Worm (Caenorhabditis elegans) whole organism, L3 larva: Measurements from ENCODE around the gene F35D2.2.
A peak's percentile ranks its signal among the peaks of the same experiment; 100 is the strongest.

Experiments used
- R02D3.7 ChIP-seq: fragments of 150-350 bp; optimal IDR thresholded peaks from 2 replicates; lab custom pipeline; 2014; ENCODE audit warnings: missing biosample characterization, missing genetic modification characterization
- ZK546.5 ChIP-seq: sonication (generic microtip); optimal IDR thresholded peaks from 2 replicates; lab custom pipeline; 2017; ENCODE audit warnings: missing biosample characterization, missing genetic modification characterization
- aly-2 ChIP-seq: fragments of 150-350 bp; optimal IDR thresholded peaks from 2 replicates; lab custom pipeline; 2014; ENCODE audit warnings: missing biosample characterization, missing genetic modification characterization
- ceh-16 ChIP-seq: sonication (generic microtip); optimal IDR thresholded peaks from 2 replicates; lab custom pipeline; 2017; ENCODE audit warnings: missing biosample characterization, missing genetic modification characterization
- ceh-28 ChIP-seq: fragments of 150-350 bp; optimal IDR thresholded peaks from 2 replicates; lab custom pipeline; 2014; ENCODE audit warnings: missing biosample characterization, missing genetic modification reagents, missing genetic modification characterization
- ceh-82 ChIP-seq: fragments of 150-350 bp; optimal IDR thresholded peaks from 2 replicates; lab custom pipeline; 2014; ENCODE audit warnings: missing biosample characterization, missing genetic modification characterization
- ceh-9 ChIP-seq: sonication (generic microtip); optimal IDR thresholded peaks from 2 replicates; lab custom pipeline; 2018; ENCODE audit warnings: missing biosample characterization, missing genetic modification characterization
- daf-12 ChIP-seq: fragments of 150-350 bp; optimal IDR thresholded peaks from 2 replicates; lab custom pipeline; 2014; ENCODE audit warnings: missing biosample characterization, missing genetic modification reagents, missing genetic modification characterization
- egl-27 ChIP-seq: sonication (generic microtip); optimal IDR thresholded peaks from 4 replicates; lab custom pipeline; 2017; ENCODE audit warnings: missing biosample characterization, missing genetic modification reagents, missing genetic modification characterization
- egl-5 ChIP-seq: fragments of 150-350 bp; optimal IDR thresholded peaks from 2 replicates; lab custom pipeline; 2017; ENCODE audit warnings: missing biosample characterization, missing genetic modification reagents, missing genetic modification characterization, inconsistent platforms
- elt-1 ChIP-seq: fragments of 150-350 bp; optimal IDR thresholded peaks from 2 replicates; lab custom pipeline; 2014; ENCODE audit warnings: missing biosample characterization, missing genetic modification characterization
- elt-2 ChIP-seq: sonication (generic microtip); optimal IDR thresholded peaks from 2 replicates; lab custom pipeline; 2016; ENCODE audit warnings: missing genetic modification reagents, mild to moderate bottlenecking, missing genetic modification characterization, missing compliant biosample characterization
- elt-3 ChIP-seq, 3 experiments: fragments of 150-350 bp in 1 of 3; sonication (generic microtip) in 2 of 3; optimal IDR thresholded peaks; 2 replicates in 2 of 3; 4 replicates in 1 of 3; lab custom pipeline; 2014 to 2017; ENCODE audit warnings: missing biosample characterization in 3 of 3, missing genetic modification characterization in 3 of 3
- eor-1 ChIP-seq, 2 experiments: fragments of 150-350 bp; optimal IDR thresholded peaks; 2 replicates each; lab custom pipeline; 2014 to 2018; ENCODE audit warnings: missing biosample characterization in 2 of 2, missing genetic modification characterization in 2 of 2
- fkh-10 ChIP-seq: sonication (generic microtip); optimal IDR thresholded peaks from 2 replicates; lab custom pipeline; 2017; ENCODE audit warnings: missing biosample characterization, missing genetic modification reagents, missing genetic modification characterization
- fkh-2 ChIP-seq: fragments of 150-350 bp; optimal IDR thresholded peaks from 2 replicates; lab custom pipeline; 2014; ENCODE audit warnings: missing biosample characterization, missing genetic modification reagents, missing genetic modification characterization
- fos-1 ChIP-seq: fragments of 150-350 bp; optimal IDR thresholded peaks from 2 replicates; lab custom pipeline; 2014; ENCODE audit warnings: missing biosample characterization, missing genetic modification characterization
- hmg-11 ChIP-seq: sonication (generic microtip); optimal IDR thresholded peaks from 2 replicates; lab custom pipeline; 2016; ENCODE audit warnings: missing genetic modification characterization, missing compliant biosample characterization
- jun-1 ChIP-seq: fragments of 150-350 bp; optimal IDR thresholded peaks from 2 replicates; lab custom pipeline; 2014; ENCODE audit warnings: missing biosample characterization, missing genetic modification reagents, missing genetic modification characterization
- lin-15B ChIP-seq: fragments of 150-350 bp; optimal IDR thresholded peaks from 2 replicates; lab custom pipeline; 2014; ENCODE audit warnings: missing biosample characterization, missing genetic modification characterization
- lin-39 ChIP-seq: fragments of 150-350 bp; optimal IDR thresholded peaks from 2 replicates; lab custom pipeline; 2018; ENCODE audit warnings: missing biosample characterization, missing genetic modification reagents, missing genetic modification characterization
- lsy-12 ChIP-seq: sonication (generic microtip); optimal IDR thresholded peaks from 2 replicates; lab custom pipeline; 2016; ENCODE audit warnings: mild to moderate bottlenecking, missing genetic modification characterization, missing compliant biosample characterization
- mml-1 ChIP-seq: fragments of 150-350 bp; sonication (generic microtip); optimal IDR thresholded peaks from 3 replicates; lab custom pipeline; 2014; ENCODE audit warnings: missing biosample characterization, missing genetic modification characterization
- nfya-1 ChIP-seq: sonication (generic microtip); optimal IDR thresholded peaks from 2 replicates; lab custom pipeline; 2017; ENCODE audit warnings: missing genetic modification characterization, mild to moderate bottlenecking, missing compliant biosample characterization, antibody characterized with exemption, moderate library complexity; ENCODE audit not compliant: insufficient read depth
- nhr-11 ChIP-seq: fragments of 150-350 bp; optimal IDR thresholded peaks from 2 replicates; lab custom pipeline; 2014; ENCODE audit warnings: missing biosample characterization, missing genetic modification characterization
- nhr-12 ChIP-seq: fragments of 150-350 bp; optimal IDR thresholded peaks from 2 replicates; lab custom pipeline; 2014; ENCODE audit warnings: missing biosample characterization, missing genetic modification characterization
- nhr-23 ChIP-seq: fragments of 150-350 bp; optimal IDR thresholded peaks from 2 replicates; lab custom pipeline; 2014; ENCODE audit warnings: missing biosample characterization, missing genetic modification reagents, missing genetic modification characterization
- nhr-237 ChIP-seq: fragments of 150-350 bp; optimal IDR thresholded peaks from 2 replicates; lab custom pipeline; 2014; ENCODE audit warnings: missing biosample characterization, missing genetic modification characterization
- nhr-25 ChIP-seq: sonication (generic microtip); optimal IDR thresholded peaks from 2 replicates; lab custom pipeline; 2017; ENCODE audit warnings: missing biosample characterization, missing genetic modification characterization
- nhr-28 ChIP-seq: fragments of 150-350 bp; optimal IDR thresholded peaks from 2 replicates; lab custom pipeline; 2014; ENCODE audit warnings: missing biosample characterization, missing genetic modification characterization
- nhr-43 ChIP-seq: sonication (generic microtip); optimal IDR thresholded peaks from 2 replicates; lab custom pipeline; 2016; ENCODE audit warnings: mild to moderate bottlenecking, missing genetic modification characterization, missing compliant biosample characterization; ENCODE audit not compliant: poor library complexity, severe bottlenecking
- nhr-67 ChIP-seq: fragments of 150-350 bp; optimal IDR thresholded peaks from 2 replicates; lab custom pipeline; 2014; ENCODE audit warnings: missing biosample characterization, missing genetic modification characterization
- nhr-76 ChIP-seq: fragments of 150-350 bp; sonication (generic microtip); optimal IDR thresholded peaks from 5 replicates; lab custom pipeline; 2014; ENCODE audit warnings: missing biosample characterization, missing genetic modification characterization
- nhr-77 ChIP-seq: fragments of 150-350 bp; optimal IDR thresholded peaks from 2 replicates; lab custom pipeline; 2014; ENCODE audit warnings: missing biosample characterization, missing genetic modification characterization
- pha-4 ChIP-seq: fragments of 150-350 bp; optimal IDR thresholded peaks from 2 replicates; lab custom pipeline; 2014; ENCODE audit warnings: missing biosample characterization, missing genetic modification reagents, missing genetic modification characterization
- pqm-1 ChIP-seq: fragments of 150-350 bp; optimal IDR thresholded peaks from 2 replicates; lab custom pipeline; 2017; ENCODE audit warnings: missing biosample characterization, missing genetic modification characterization, inconsistent platforms
- sea-2 ChIP-seq: fragments of 150-350 bp; sonication (generic microtip); optimal IDR thresholded peaks from 4 replicates; lab custom pipeline; 2014; ENCODE audit warnings: missing biosample characterization, missing genetic modification reagents, missing genetic modification characterization
- skn-1 ChIP-seq: fragments of 150-350 bp; optimal IDR thresholded peaks from 2 replicates; lab custom pipeline; 2014; ENCODE audit warnings: missing biosample characterization, missing genetic modification characterization
- tbx-2 ChIP-seq: sonication (generic microtip); optimal IDR thresholded peaks from 2 replicates; lab custom pipeline; 2016; ENCODE audit warnings: mild to moderate bottlenecking, missing genetic modification characterization, missing compliant biosample characterization
- unc-39 ChIP-seq: sonication (generic microtip); optimal IDR thresholded peaks from 4 replicates; lab custom pipeline; 2017; ENCODE audit warnings: missing biosample characterization, missing genetic modification characterization
- unc-62 ChIP-seq: fragments of 150-350 bp; sonication (generic microtip); optimal IDR thresholded peaks from 4 replicates; lab custom pipeline; 2014; ENCODE audit warnings: missing biosample characterization, missing genetic modification reagents, missing genetic modification characterization
- zag-1 ChIP-seq: fragments of 150-350 bp; optimal IDR thresholded peaks from 2 replicates; lab custom pipeline; 2014; ENCODE audit warnings: missing biosample characterization, missing genetic modification characterization
- ztf-11 ChIP-seq: fragments of 150-350 bp; optimal IDR thresholded peaks from 2 replicates; lab custom pipeline; 2014; ENCODE audit warnings: missing biosample characterization, missing genetic modification characterization
- ztf-4 ChIP-seq: fragments of 150-350 bp; optimal IDR thresholded peaks from 2 replicates; lab custom pipeline; 2014; ENCODE audit warnings: missing biosample characterization, missing genetic modification characterization

The F35D2.2 gene

DNA sequence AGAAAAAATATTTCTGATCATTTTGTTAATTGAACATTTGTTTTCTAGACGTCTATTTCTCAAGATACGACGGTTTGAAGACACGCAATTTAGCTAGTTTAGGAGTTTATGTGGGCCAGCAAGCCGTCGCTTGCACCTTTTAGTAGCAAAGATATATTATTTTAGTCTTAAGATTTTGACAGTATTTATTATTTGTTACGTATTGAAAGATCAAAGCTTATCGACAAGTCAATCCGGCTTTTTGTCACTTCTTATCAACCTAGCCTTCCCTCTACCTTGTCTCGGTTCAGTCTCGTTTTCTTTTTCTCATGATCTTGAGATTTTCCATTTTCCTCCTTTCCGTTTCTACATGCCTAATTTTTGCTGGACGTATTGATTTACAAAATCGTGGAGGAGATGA lies at the start of gene F35D2.2:
F35D2.2 (plus strand) TSS at position 301 of the 400 bp plus-strand sequence.
- TF ChIP-seq nhr-76 (no peak), eor-1 (tag; optimal IDR thresholded peaks at IDR 0.05; lab: Kevin White, UChicago) (no peak)

DNA sequence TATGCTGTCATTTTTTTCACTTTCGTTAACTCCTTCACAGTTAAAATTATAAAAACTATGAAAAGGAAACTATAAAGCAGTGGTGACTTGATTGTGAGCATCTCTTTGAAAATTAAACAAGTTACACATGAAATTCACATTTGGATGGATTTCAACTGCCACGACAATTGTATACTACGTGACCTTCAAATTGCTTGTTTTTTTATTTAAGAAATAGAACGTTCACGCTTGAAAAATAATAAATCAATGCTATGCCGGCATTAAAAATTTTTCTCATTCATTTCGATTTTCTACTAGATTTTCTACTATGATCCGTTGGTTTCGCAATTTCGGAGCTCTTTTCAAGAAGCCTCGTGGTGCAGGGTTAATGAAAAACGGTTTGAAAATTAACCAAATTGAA lies 48.8 kb upstream of the F35D2.2 start, which contains the start of the genes ZK1290.7 and rnh-1.1:
ZK1290.7 (minus strand) TSS at position 101 of the 400 bp plus-strand sequence.
rnh-1.1 (plus strand) TSS at position 281 of the 400 bp plus-strand sequence.
- TF ChIP-seq pqm-1 (no peak), nhr-25 (no peak), nhr-11 (tag; lab: Kevin White, UChicago) (no peak), fos-1 (tag; lab: Kevin White, UChicago) (no peak), ceh-82 (tag; lab: Kevin White, UChicago) (no peak), ceh-16 (no peak)

DNA sequence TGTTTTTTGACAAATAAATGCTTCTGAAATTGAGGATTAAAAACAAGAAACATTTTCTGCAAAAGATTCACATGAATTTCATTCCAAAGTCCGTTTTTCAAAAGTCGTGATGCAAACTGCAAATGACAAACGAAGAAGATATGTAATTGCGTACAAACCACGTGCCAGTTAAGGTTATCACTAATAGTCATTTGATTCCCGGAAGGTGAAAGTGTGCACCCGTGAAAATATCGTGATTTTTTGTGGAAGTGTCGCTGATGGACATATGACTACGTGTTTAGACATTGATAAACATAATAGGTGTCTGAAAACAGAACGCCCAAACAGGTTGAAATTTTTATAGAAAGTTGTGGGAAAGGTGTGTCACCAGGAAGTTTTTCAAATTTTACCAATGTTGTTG lies 46.0 kb upstream of the F35D2.2 start:
- TF ChIP-seq nhr-25: peak; percentile 57
- TF ChIP-seq jun-1 (tag; lab: Kevin White, UChicago): peak; percentile 45
- TF ChIP-seq pqm-1: peak; percentile 78
- TF ChIP-seq nhr-23: peak; percentile 89
- TF ChIP-seq elt-2 (tag; lab: Kevin White, UChicago): peak; percentile 86
- TF ChIP-seq nhr-77 (tag; lab: Kevin White, UChicago): no peak
- no peak for TF ChIP-seq lin-15B (tag; lab: Kevin White, UChicago)
- TF ChIP-seq R02D3.7 (tag; lab: Kevin White, UChicago): no peak
- peak; percentile 25 for TF ChIP-seq tbx-2 (tag; lab: Kevin White, UChicago)
- peak; percentile 39 for TF ChIP-seq mml-1
- peak; percentile 94 for TF ChIP-seq nhr-43 (tag; lab: Kevin White, UChicago)
- peak; percentile 6 for TF ChIP-seq ceh-28 (tag; lab: Kevin White, UChicago)
- TF ChIP-seq, all 47 proteins: peak for 9

- peak; percentile 60 for TF ChIP-seq fos-1 (tag; lab: Kevin White, UChicago)
- TF ChIP-seq nhr-11 (tag; lab: Kevin White, UChicago): peak; percentile 80
- TF ChIP-seq nhr-28 (tag; lab: Kevin White, UChicago): no peak
- TF ChIP-seq elt-2 (tag; lab: Kevin White, UChicago): peak; percentile 94
- no peak for TF ChIP-seq daf-12 (tag; lab: Kevin White, UChicago)
- no peak for TF ChIP-seq nhr-67
- no peak for TF ChIP-seq fkh-2 (tag; lab: Kevin White, UChicago)
- no peak for TF ChIP-seq ceh-82 (tag; lab: Kevin White, UChicago)
- peak; percentile 77 for TF ChIP-seq egl-27 (tag; lab: Kevin White, UChicago)
- peak; percentile 1 to 61 (median 49) for TF ChIP-seq elt-3 (tag; optimal IDR thresholded peaks at IDR 0.05; lab: Kevin White, UChicago)
- TF ChIP-seq ztf-11 (tag; lab: Kevin White, UChicago): no peak
- no peak for TF ChIP-seq ZK546.5 (tag; lab: Kevin White, UChicago)
- TF ChIP-seq fkh-10: no peak
- no peak for TF ChIP-seq nhr-76
- no peak for TF ChIP-seq unc-39 (tag; lab: Kevin White, UChicago)
- TF ChIP-seq lin-15B (tag; lab: Kevin White, UChicago): peak; percentile 58
- no peak for TF ChIP-seq nhr-12
- TF ChIP-seq eor-1 (tag; optimal IDR thresholded peaks at IDR 0.05; lab: Kevin White, UChicago): no peak
- TF ChIP-seq nhr-43 (tag; lab: Kevin White, UChicago): peak; percentile 91
- TF ChIP-seq zag-1 (tag; lab: Kevin White, UChicago): no peak
- TF ChIP-seq sea-2 (GFP tag; lab: Kevin White, UChicago): no peak
- TF ChIP-seq lin-39 (tag; lab: Kevin White, UChicago): peak; percentile 67
- peak; percentile 93 for TF ChIP-seq jun-1 (tag; lab: Kevin White, UChicago)
- peak; percentile 60 for TF ChIP-seq ceh-28 (tag; lab: Kevin White, UChicago)
- TF ChIP-seq aly-2 (tag; lab: Kevin White, UChicago): no peak
- no peak for TF ChIP-seq ceh-16
- TF ChIP-seq ztf-4 (tag; lab: Kevin White, UChicago): peak; percentile 35
- peak; percentile 20 for TF ChIP-seq elt-1 (tag; lab: Kevin White, UChicago)
- peak; percentile 34 for TF ChIP-seq unc-62 (GFP tag; lab: Kevin White, UChicago)
- peak; percentile 71 for TF ChIP-seq skn-1 (tag; lab: Kevin White, UChicago)
- TF ChIP-seq lsy-12 (tag; lab: Kevin White, UChicago): peak; percentile 84
- TF ChIP-seq pqm-1: peak; percentile 73
- no peak for TF ChIP-seq R02D3.7 (tag; lab: Kevin White, UChicago)
- peak; percentile 86 for TF ChIP-seq nhr-25
- TF ChIP-seq egl-5 (tag; lab: Kevin White, UChicago): peak; percentile 51
- no peak for TF ChIP-seq hmg-11 (tag; lab: Kevin White, UChicago)
- no peak for TF ChIP-seq ceh-9
- peak; percentile 84 for TF ChIP-seq pha-4
- no peak for TF ChIP-seq nhr-77 (tag; lab: Kevin White, UChicago)
- peak; percentile 87 for TF ChIP-seq nfya-1 (tag; lab: Kevin White, UChicago)
- no peak for TF ChIP-seq nhr-237 (tag; lab: Kevin White, UChicago)
- TF ChIP-seq mml-1: peak; percentile 75
Measured at ce11 chrII:7529078-7529683, 45.1 kb upstream of the F35D2.2 start, which contains the start of gene ZK1290.5. ZK1290.5 (plus strand) TSS chrII:7529643.
